Worm (Caenorhabditis elegans) whole organism, L1 larva: ENCODE results near the gene cdc-37.
"Not testable (repeated sequence)": the region's sequence is repeated elsewhere in the genome, so short reads cannot be mapped to it uniquely, and the experiment has no call there.

Experiments used
- egl-27 ChIP-seq, 2 experiments: fragments of 150-350 bp in 1 of 2; sonication (generic microtip); optimal IDR thresholded peaks; 3 replicates each; lab custom pipeline; 2017 to 2018; ENCODE audit warnings: missing biosample characterization in 2 of 2, missing genetic modification characterization in 2 of 2, missing genetic modification reagents in 2 of 2
- mep-1 ChIP-seq: fragments of 150-350 bp; optimal IDR thresholded peaks from 2 replicates; lab custom pipeline; 2014; ENCODE audit warnings: missing biosample characterization, missing genetic modification characterization
- nhr-11 ChIP-seq: fragments of 150-350 bp; optimal IDR thresholded peaks from 2 replicates; lab custom pipeline; 2014; ENCODE audit warnings: missing biosample characterization, missing genetic modification characterization
- nhr-12 ChIP-seq: sonication (generic microtip); optimal IDR thresholded peaks from 2 replicates; lab custom pipeline; 2017; ENCODE audit warnings: missing biosample characterization, missing genetic modification characterization
- skn-1 ChIP-seq: fragments of 150-350 bp; optimal IDR thresholded peaks from 2 replicates; lab custom pipeline; 2014; ENCODE audit warnings: missing biosample characterization, missing genetic modification characterization
- sox-4 ChIP-seq: sonication (generic microtip); optimal IDR thresholded peaks from 2 replicates; lab custom pipeline; 2016; ENCODE audit warnings: missing genetic modification characterization, missing compliant biosample characterization
- swsn-7 ChIP-seq: sonication (generic microtip); optimal IDR thresholded peaks from 2 replicates; lab custom pipeline; 2016; ENCODE audit warnings: missing genetic modification characterization, missing compliant biosample characterization
- ztf-4 ChIP-seq: fragments of 150-350 bp; optimal IDR thresholded peaks from 2 replicates; lab custom pipeline; 2014; ENCODE audit warnings: missing biosample characterization, missing genetic modification characterization

DNA sequence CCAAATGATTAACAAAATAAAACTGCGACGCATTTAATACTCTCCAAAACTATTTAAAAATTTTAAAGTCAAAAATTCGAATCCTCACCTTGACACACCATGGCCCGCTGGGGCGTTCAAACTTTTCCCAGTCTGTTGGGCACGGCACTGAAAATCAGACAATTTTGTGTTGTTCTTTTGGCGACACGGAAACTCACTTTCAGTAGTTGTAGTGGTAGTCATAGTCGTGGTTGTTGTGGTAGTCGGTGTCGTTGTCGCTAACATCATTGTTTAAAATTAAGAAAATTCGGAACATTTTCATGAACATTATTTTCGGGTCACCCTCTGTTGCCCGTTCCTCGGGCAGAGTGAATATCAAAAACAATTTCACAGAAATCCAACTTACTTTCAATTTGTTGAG lies 32.0 kb upstream of the cdc-37 start, which contains the start of gene clec-118:
- TF ChIP-seq sox-4 (tag; lab: Kevin White, UChicago); skn-1 (tag; lab: Kevin White, UChicago); nhr-12 (tag; lab: Kevin White, UChicago); ztf-4 (tag; lab: Kevin White, UChicago); nhr-11 (tag; lab: Kevin White, UChicago); swsn-7; mep-1 (tag; lab: Kevin White, UChicago); egl-27 (tag; optimal IDR thresholded peaks at IDR 0.05; lab: Kevin White, UChicago): not testable (repeated sequence)
